Worm (Caenorhabditis elegans) whole organism, early embryonic: ENCODE results near the gene gei-3.

Experiments
- B0310.2 ChIP-seq: sonication (generic microtip); optimal IDR thresholded peaks from 2 replicates; lab custom pipeline; 2016; ENCODE audit warnings: mild to moderate bottlenecking, missing genetic modification characterization, missing compliant biosample characterization
- F13C5.2 ChIP-seq: sonication (generic microtip); optimal IDR thresholded peaks from 2 replicates; lab custom pipeline; 2017; ENCODE audit warnings: mild to moderate bottlenecking, missing genetic modification characterization, inconsistent platforms, missing compliant biosample characterization
- ama-1 ChIP-seq: fragments of 150-350 bp; optimal IDR thresholded peaks from 2 replicates; lab custom pipeline; 2014
- ceh-36 ChIP-seq: sonication (generic microtip); optimal IDR thresholded peaks from 2 replicates; lab custom pipeline; 2016; ENCODE audit warnings: missing genetic modification characterization, inconsistent platforms, missing compliant biosample characterization
- ets-7 ChIP-seq: sonication (generic microtip); optimal IDR thresholded peaks from 2 replicates; lab custom pipeline; 2016; ENCODE audit warnings: missing genotype, missing genetic modification characterization, missing compliant biosample characterization
- hmg-4 ChIP-seq: fragments of 200-800 bp; sonication (Bioruptor generic); optimal IDR thresholded peaks from 2 replicates; lab custom pipeline; 2018; ENCODE audit warnings: mild to moderate bottlenecking, missing genetic modification characterization, missing compliant biosample characterization
- scrt-1 ChIP-seq: fragments of 200-800 bp; sonication (Bioruptor generic); IDR thresholded peaks from 2 replicates; pipeline ENCODE4 v1.3.6; 2022; ENCODE audit warnings: missing genetic modification characterization, missing compliant biosample characterization
- sea-1 ChIP-seq: fragments of 200-800 bp; sonication (Bioruptor generic); conservative IDR thresholded peaks from 2 replicates; pipeline ENCODE4 v1.3.6; 2022; ENCODE audit warnings: missing genetic modification characterization, missing compliant biosample characterization
- tbx-37 ChIP-seq: fragments of 200-800 bp; sonication (Bioruptor generic); conservative IDR thresholded peaks from 2 replicates; pipeline ENCODE4 v1.3.6; 2022; ENCODE audit warnings: missing genetic modification reagents, missing genetic modification characterization, missing compliant biosample characterization

DNA sequence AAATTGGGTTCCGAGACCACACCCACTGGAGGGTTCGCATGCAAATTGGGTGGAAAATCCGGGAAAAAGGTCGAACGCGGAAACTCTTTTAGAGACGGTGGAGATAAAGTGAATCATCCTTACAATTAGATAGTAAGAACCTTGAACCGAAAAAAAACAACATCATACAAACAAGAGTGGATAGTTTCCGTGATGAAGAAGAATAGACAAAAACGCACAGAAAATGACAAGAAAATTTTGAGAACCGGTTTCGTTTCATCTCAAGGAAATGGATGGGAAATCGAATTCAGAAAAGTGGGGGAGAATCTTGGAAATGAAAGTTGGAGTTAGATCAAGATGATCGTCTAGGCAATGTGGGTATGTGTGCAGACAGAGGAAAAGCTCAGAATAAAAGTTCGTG, 1.9 kb upstream of the gei-3 start:
- TF ChIP-seq B0310.2 (tag; lab: Kevin White, UChicago) (no peak), F13C5.2 (tag; lab: Kevin White, UChicago) (no peak), ama-1 (lab: Kevin White, UChicago) (no peak), hmg-4 (GFP tag; lab: Kevin White, UChicago) (no peak), tbx-37 (GFP tag; lab: Robert Waterston, UW) (no peak), scrt-1 (GFP tag; lab: Robert Waterston, UW) (no peak), ceh-36 (no peak), sea-1 (GFP tag; lab: Robert Waterston, UW) (no peak), ets-7 (tag; lab: Kevin White, UChicago) (no peak)
